Worm (Caenorhabditis elegans): ENCODE measurements around the gene eif-3.L.

- TF ChIP-seq ama-1 (optimal IDR thresholded peaks at IDR 0.05) (no peak), hmg-4 (GFP tag; optimal IDR thresholded peaks at IDR 0.05) (peak; percentile 74), ceh-13 (GFP tag; optimal IDR thresholded peaks at IDR 0.05) (peak; percentile 43), F13C5.2 (tag; optimal IDR thresholded peaks at IDR 0.05) (no peak), flt-1 (GFP tag; IDR thresholded peaks at IDR 0.05) (no peak; the same call in 1 of the 2 replicates), tra-4 (tag; optimal IDR thresholded peaks at IDR 0.05) (no peak), tbx-37 (GFP tag; conservative IDR thresholded peaks at IDR 0.05) (no peak), ets-7 (tag; optimal IDR thresholded peaks at IDR 0.05) (no peak), B0310.2 (tag; optimal IDR thresholded peaks at IDR 0.05) (peak; percentile 10), hmbx-1 (tag; optimal IDR thresholded peaks at IDR 0.05) (no peak), scrt-1 (GFP tag; IDR thresholded peaks at IDR 0.05) (no peak), hnd-1 (tag; optimal IDR thresholded peaks at IDR 0.05) (no peak), tbx-11 (GFP tag; IDR thresholded peaks at IDR 0.05) (peak; percentile 63; the same call in 1 of the 2 replicates)
These were observed 45.3 kb upstream of the eif-3.L start for ce11 chrII:5667540-5667939.
